Fruit fly (Drosophila melanogaster): ENCODE measurements around the gene CG42846.

CG42846 gene

DNA sequence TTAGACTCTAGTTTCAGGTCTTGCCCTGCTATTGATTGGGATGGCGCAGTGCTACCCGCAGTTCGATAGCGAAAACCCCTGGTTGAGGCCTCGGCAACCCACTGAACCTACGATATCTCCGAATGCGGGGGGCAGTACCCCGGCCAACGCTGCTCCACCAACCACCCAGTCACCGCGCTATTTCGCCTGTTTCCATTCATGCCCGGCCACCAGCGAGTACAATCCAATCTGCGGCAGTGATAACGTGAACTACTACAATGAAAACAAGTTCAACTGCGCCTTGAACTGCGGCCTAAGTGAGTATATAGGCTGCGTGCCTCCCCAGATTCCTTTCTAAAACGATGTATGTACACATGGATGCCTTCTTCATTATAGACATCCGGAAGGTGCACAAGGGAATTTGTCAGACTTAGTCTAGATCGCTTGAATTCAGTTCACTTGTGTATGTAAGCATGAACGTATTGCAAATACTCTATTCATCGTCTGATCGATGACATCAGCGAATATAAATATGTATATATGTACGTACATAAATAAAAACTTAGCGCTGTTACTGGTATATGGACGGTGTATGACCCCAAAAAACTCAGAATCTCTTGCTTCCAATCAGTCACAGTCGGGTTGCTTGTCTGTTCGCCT lies 13.8 kb downstream of the CG42846 start, which contains the start of gene CG13877:
Gene CG13877 (plus strand): TSS at position 589 of the 639 bp plus-strand sequence.
- TF ChIP-seq cic (GFP tag; optimal IDR thresholded peaks at IDR 0.05) (peak; percentile 88), CG11617 (GFP tag; optimal IDR thresholded peaks at IDR 0.05) (no peak), toe (GFP tag; optimal IDR thresholded peaks at IDR 0.05) (no peak), pad (GFP tag; optimal IDR thresholded peaks at IDR 0.05) (no peak)

dm6 chr3L:216325-216724 lies 15.1 kb downstream of the CG42846 start, which contains the start of gene Kaz1-ORFB:
Gene Kaz1-ORFB, plus strand, starts transcription at chr3L:216625.
- TF ChIP-seq CG7045 (GFP tag; optimal IDR thresholded peaks at IDR 0.05) = no peak
- TF ChIP-seq Clk (GFP tag; optimal IDR thresholded peaks at IDR 0.05) = no peak
- no peak for TF ChIP-seq Crg-1 (GFP tag; optimal IDR thresholded peaks at IDR 0.05)
- no peak for TF ChIP-seq CG14711 (tag; optimal IDR thresholded peaks at IDR 0.05)
- no peak for TF ChIP-seq cnc (optimal IDR thresholded peaks at IDR 0.05)
- TF ChIP-seq Hr96 (GFP tag; optimal IDR thresholded peaks at IDR 0.05) = no peak
- no peak for TF ChIP-seq CG5204 (GFP tag; optimal IDR thresholded peaks at IDR 0.05)
- no peak for TF ChIP-seq bab1 (GFP tag; optimal IDR thresholded peaks at IDR 0.05)
- TF ChIP-seq cic (GFP tag; optimal IDR thresholded peaks at IDR 0.05) = no peak
- TF ChIP-seq kay (GFP tag; ENCODE audit: borderline replicate concordance) = no peak
- TF ChIP-seq Mnt (GFP tag; optimal IDR thresholded peaks at IDR 0.05) = no peak
- no peak for TF ChIP-seq toe (GFP tag; optimal IDR thresholded peaks at IDR 0.05)
- TF ChIP-seq ovo (GFP tag; optimal IDR thresholded peaks at IDR 0.05) = no peak
- no peak for TF ChIP-seq tj (GFP tag; optimal IDR thresholded peaks at IDR 0.05)
- no peak for TF ChIP-seq CG1620 (GFP tag; optimal IDR thresholded peaks at IDR 0.05)
- no peak for TF ChIP-seq CG11617 (GFP tag; optimal IDR thresholded peaks at IDR 0.05)
- no peak for TF ChIP-seq CG12768 (GFP tag; optimal IDR thresholded peaks at IDR 0.05)

DNA sequence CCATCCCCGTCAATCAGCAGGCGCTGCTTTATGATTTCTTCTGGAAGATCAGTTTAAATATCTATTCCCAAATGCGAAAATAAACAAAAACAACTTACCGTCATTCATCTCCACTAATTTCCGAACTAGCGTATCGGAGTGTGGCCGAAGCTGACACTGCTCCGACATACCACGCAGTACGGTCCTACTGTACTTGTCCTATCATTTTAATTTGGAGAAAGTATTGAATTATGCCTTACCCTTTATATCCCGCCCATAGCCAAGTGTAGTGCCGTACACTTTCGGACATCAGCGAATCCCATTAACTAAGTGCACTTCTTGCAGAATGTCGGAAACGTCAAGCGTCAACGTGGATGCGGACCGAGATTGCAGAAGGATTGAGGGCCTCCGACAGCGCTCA lies 18.9 kb downstream of the CG42846 start, which contains the start of the genes thoc7 and Dis3l2:
Gene thoc7 (minus strand): TSS at position 168 of the 400 bp plus-strand sequence.
Gene Dis3l2 (plus strand): TSS at position 190 of the 400 bp plus-strand sequence.
- TF ChIP-seq cic (GFP tag; optimal IDR thresholded peaks at IDR 0.05) = no peak
- no peak for TF ChIP-seq CG11617 (GFP tag; optimal IDR thresholded peaks at IDR 0.05)
- peak; percentile 3 for TF ChIP-seq Mnt (GFP tag; optimal IDR thresholded peaks at IDR 0.05)
- TF ChIP-seq kay (GFP tag; ENCODE audit: borderline replicate concordance) = no peak
- no peak for TF ChIP-seq Hr96 (GFP tag; optimal IDR thresholded peaks at IDR 0.05)

DNA sequence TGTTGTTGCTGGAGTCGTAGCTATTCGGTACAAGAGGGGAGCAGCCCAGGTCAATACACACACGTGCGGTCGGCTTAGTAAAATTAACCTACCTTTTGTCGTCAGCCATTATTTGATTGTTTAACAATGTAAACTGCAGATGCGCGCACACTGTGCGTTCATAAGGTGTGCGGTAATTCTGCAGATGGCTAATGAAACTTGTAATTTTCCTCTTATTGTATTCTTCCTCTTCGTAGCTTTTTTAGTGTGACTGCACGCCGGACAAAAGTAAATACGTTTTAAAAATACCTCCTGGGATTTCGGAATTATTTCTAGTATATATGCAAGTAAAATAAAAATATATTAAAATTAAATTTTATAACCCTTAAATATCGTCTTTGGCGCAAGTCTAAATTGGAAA lies 20.2 kb downstream of the CG42846 start, which contains the start of gene Prp4k:
Gene Prp4k (minus strand): TSS at position 258 of the 400 bp plus-strand sequence.
- peak; percentile 82 for TF ChIP-seq Mnt (GFP tag; optimal IDR thresholded peaks at IDR 0.05)
- TF ChIP-seq bab1 (GFP tag; optimal IDR thresholded peaks at IDR 0.05) = peak; percentile 36
- no peak for TF ChIP-seq pad (GFP tag; optimal IDR thresholded peaks at IDR 0.05)

DNA sequence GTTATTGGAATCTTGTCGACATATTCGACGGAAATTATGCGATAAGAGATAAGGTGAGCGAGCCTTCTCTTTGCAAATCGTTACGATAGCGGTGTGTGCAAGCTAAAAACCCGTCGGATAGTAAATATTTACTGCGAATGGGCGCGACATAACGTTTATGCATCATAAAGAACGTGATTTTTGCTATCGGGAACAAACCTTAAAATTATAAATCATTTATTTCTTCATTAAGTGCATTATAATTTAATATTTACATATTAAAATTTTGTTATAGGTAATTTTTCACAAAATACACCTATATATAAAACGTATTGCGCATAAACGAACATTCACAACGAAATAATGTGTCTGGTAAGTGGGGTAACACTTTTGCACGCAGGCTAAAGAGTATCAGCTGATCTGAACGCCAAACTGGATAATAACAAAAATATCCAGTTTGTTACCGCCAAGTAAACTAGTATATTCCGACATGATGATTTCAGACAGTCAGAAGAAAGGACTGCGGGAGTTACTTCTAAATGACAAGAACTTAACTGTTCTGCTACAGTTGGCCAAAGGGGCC lies 25.6 kb downstream of the CG42846 start, which contains the start of the genes Gk1 and CG13876:
Gene Gk1 (minus strand): TSS at position 122 of the 562 bp plus-strand sequence.
Gene CG13876 (plus strand): TSS at position 412 of the 562 bp plus-strand sequence.
- TF ChIP-seq toe (GFP tag; optimal IDR thresholded peaks at IDR 0.05) (no peak), bab1 (GFP tag; optimal IDR thresholded peaks at IDR 0.05) (peak; percentile 99), tj (GFP tag; optimal IDR thresholded peaks at IDR 0.05) (peak; percentile 92), CG1620 (GFP tag; optimal IDR thresholded peaks at IDR 0.05) (peak; percentile 86), pad (GFP tag; optimal IDR thresholded peaks at IDR 0.05) (peak; percentile 89), cnc (optimal IDR thresholded peaks at IDR 0.05) (no peak), Clk (GFP tag; optimal IDR thresholded peaks at IDR 0.05) (peak; percentile 95), CG14711 (tag; optimal IDR thresholded peaks at IDR 0.05) (peak; percentile 97), ovo (GFP tag; optimal IDR thresholded peaks at IDR 0.05) (peak; percentile 90), CG12768 (GFP tag; optimal IDR thresholded peaks at IDR 0.05) (peak; percentile 97), CG33017 (tag; optimal IDR thresholded peaks at IDR 0.05) (peak; percentile 99), Crg-1 (GFP tag; optimal IDR thresholded peaks at IDR 0.05) (peak; percentile 91), CG5204 (GFP tag; optimal IDR thresholded peaks at IDR 0.05) (no peak), CG11617 (GFP tag; optimal IDR thresholded peaks at IDR 0.05) (peak; percentile 98), cic (GFP tag; optimal IDR thresholded peaks at IDR 0.05) (peak; percentile 97), CG7045 (GFP tag; optimal IDR thresholded peaks at IDR 0.05) (peak; percentile 98), Hr96 (GFP tag; optimal IDR thresholded peaks at IDR 0.05) (no peak), Mnt (GFP tag; optimal IDR thresholded peaks at IDR 0.05) (peak; percentile 90), CG7101 (tag; optimal IDR thresholded peaks at IDR 0.05) (peak; percentile 99), kay (GFP tag; ENCODE audit: borderline replicate concordance) (no peak)

dm6 chr3L:203536-204135 lies 27.8 kb downstream of the CG42846 start, which contains the start of gene NitFhit:
Gene NitFhit, plus strand, starts transcription at chr3L:203730.
- TF ChIP-seq CG14711 (tag; optimal IDR thresholded peaks at IDR 0.05) = no peak
- TF ChIP-seq CG33017 (tag; optimal IDR thresholded peaks at IDR 0.05) = no peak
- no peak for TF ChIP-seq cnc (optimal IDR thresholded peaks at IDR 0.05)
- no peak for TF ChIP-seq CG1620 (GFP tag; optimal IDR thresholded peaks at IDR 0.05)
- peak; percentile 18 for TF ChIP-seq CG11617 (GFP tag; optimal IDR thresholded peaks at IDR 0.05)
- peak; percentile 35 for TF ChIP-seq cic (GFP tag; optimal IDR thresholded peaks at IDR 0.05)
- no peak for TF ChIP-seq CG7101 (tag; optimal IDR thresholded peaks at IDR 0.05)
- no peak for TF ChIP-seq CG5204 (GFP tag; optimal IDR thresholded peaks at IDR 0.05)
- TF ChIP-seq pad (GFP tag; optimal IDR thresholded peaks at IDR 0.05) = peak; percentile 91
- peak; percentile 45 for TF ChIP-seq bab1 (GFP tag; optimal IDR thresholded peaks at IDR 0.05)
- TF ChIP-seq CG12768 (GFP tag; optimal IDR thresholded peaks at IDR 0.05) = peak; percentile 47
- TF ChIP-seq Mnt (GFP tag; optimal IDR thresholded peaks at IDR 0.05) = peak; percentile 59

Data from whole organism, adult.